Worm (Caenorhabditis elegans): ENCODE results near the gene F53F1.3.

DNA sequence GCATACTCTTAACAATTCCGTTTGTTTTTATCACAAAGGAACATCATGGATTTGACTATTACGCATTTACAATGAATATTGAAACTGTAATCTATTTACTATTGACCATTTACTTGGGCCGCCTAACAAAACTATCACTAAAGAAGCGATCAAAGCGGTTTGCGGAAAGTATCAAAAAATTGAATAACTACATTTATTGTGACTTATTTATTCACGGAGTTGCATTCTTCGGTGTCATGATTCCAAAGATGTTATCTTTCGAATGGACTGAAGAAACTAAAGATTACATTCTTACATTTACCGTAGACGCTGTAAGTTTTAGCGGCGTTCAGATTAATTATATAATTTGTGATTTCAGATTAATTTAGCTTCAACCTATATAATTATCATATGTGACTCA lies 43.8 kb upstream of the F53F1.3 start:
- TF ChIP-seq zip-8 (tag; optimal IDR thresholded peaks at IDR 0.05) (no peak), nhr-237 (tag; optimal IDR thresholded peaks at IDR 0.05) (no peak), mep-1 (tag; optimal IDR thresholded peaks at IDR 0.05) (no peak), pha-4 (tag; optimal IDR thresholded peaks at IDR 0.05) (no peak), blmp-1 (tag; optimal IDR thresholded peaks at IDR 0.05) (no peak), ceh-83 (GFP tag; optimal IDR thresholded peaks at IDR 0.05) (no peak), elt-3 (tag; optimal IDR thresholded peaks at IDR 0.05) (no peak), nhr-76 (tag; optimal IDR thresholded peaks at IDR 0.05) (no peak), unc-39 (tag; optimal IDR thresholded peaks at IDR 0.05) (no peak), unc-62 (GFP tag; optimal IDR thresholded peaks at IDR 0.05) (no peak), snpc-4 (tag; optimal IDR thresholded peaks at IDR 0.05) (no peak), ztf-11 (tag; optimal IDR thresholded peaks at IDR 0.05) (no peak), ceh-43 (GFP tag; optimal IDR thresholded peaks at IDR 0.05) (no peak), lin-13 (tag; optimal IDR thresholded peaks at IDR 0.05) (no peak)
